Fruit fly (Drosophila melanogaster) whole organism, embryonic: ENCODE data around the gene NijB.

Source experiments
- Aef1 ChIP-seq: fragments of 200-800 bp; sonication (Bioruptor generic); IDR thresholded peaks from 3 replicates; pipeline ENCODE4 v1.3.6; 2022; ENCODE audit warnings: missing biosample characterization, missing genetic modification characterization
- Asciz ChIP-seq: fragments of 200-800 bp; sonication (Bioruptor generic); optimal IDR thresholded peaks from 2 replicates; lab custom pipeline; 2017; ENCODE audit warnings: missing biosample characterization, mild to moderate bottlenecking, missing genetic modification characterization, missing genetic modification reagents
- Bteb2 ChIP-seq: fragments of 200-800 bp; sonication (Bioruptor generic); optimal IDR thresholded peaks from 2 replicates; lab custom pipeline; 2016; ENCODE audit warnings: missing biosample characterization, missing genetic modification characterization
- CG10431 ChIP-seq: fragments of 200-800 bp; sonication (Bioruptor generic); optimal IDR thresholded peaks from 3 replicates; lab custom pipeline; 2018; ENCODE audit warnings: missing biosample characterization, mild to moderate bottlenecking, missing genetic modification characterization
- CG10959 ChIP-seq: fragments of 200-800 bp; sonication (Bioruptor generic); IDR thresholded peaks from 2 replicates; pipeline ENCODE4 v1.3.6; 2022; ENCODE audit warnings: missing biosample characterization, missing genetic modification characterization
- CG10979 ChIP-seq: fragments of 200-800 bp; sonication (Bioruptor generic); optimal IDR thresholded peaks from 2 replicates; lab custom pipeline; 2018; ENCODE audit warnings: missing biosample characterization, mild to moderate bottlenecking, missing genetic modification characterization, moderate library complexity
- CG11093 ChIP-seq: fragments of 200-800 bp; sonication (Bioruptor generic); IDR thresholded peaks from 3 replicates; pipeline ENCODE4 v1.3.6; 2022; ENCODE audit warnings: missing biosample characterization, missing genetic modification characterization
- CG12744 ChIP-seq: fragments of 200-800 bp; sonication (Bioruptor generic); optimal IDR thresholded peaks from 2 replicates; lab custom pipeline; 2016; ENCODE audit warnings: missing biosample characterization, missing genetic modification characterization
- CG12942 ChIP-seq: fragments of 200-800 bp; sonication (Bioruptor generic); optimal IDR thresholded peaks from 3 replicates; lab custom pipeline; 2016; ENCODE audit warnings: missing biosample characterization, missing genetic modification characterization
- CG14050 ChIP-seq: fragments of 200-800 bp; sonication (Bioruptor generic); IDR thresholded peaks from 3 replicates; pipeline ENCODE4 v1.3.6; 2022; ENCODE audit warnings: missing biosample characterization, missing genetic modification characterization
- CG1832 ChIP-seq: fragments of 200-800 bp; sonication (Bioruptor generic); optimal IDR thresholded peaks from 2 replicates; lab custom pipeline; 2017; ENCODE audit warnings: missing biosample characterization, mild to moderate bottlenecking, missing genetic modification characterization, inconsistent platforms
- CG42726 ChIP-seq: fragments of 200-800 bp; sonication (Bioruptor generic); IDR thresholded peaks from 2 replicates; pipeline ENCODE4 v1.3.6; 2022; ENCODE audit warnings: missing biosample characterization, missing genetic modification characterization; ENCODE audit not compliant: partially characterized antibody
- CG43689 ChIP-seq: fragments of 200-800 bp; sonication (Bioruptor generic); IDR thresholded peaks from 2 replicates; pipeline ENCODE4 v1.3.6; 2022; ENCODE audit warnings: missing biosample characterization, missing genetic modification characterization
- CG4854 ChIP-seq: fragments of 200-800 bp; sonication (Bioruptor generic); optimal IDR thresholded peaks from 2 replicates; lab custom pipeline; 2016; ENCODE audit warnings: missing biosample characterization, missing genetic modification characterization, inconsistent platforms
- CG8388 ChIP-seq: fragments of 200-800 bp; sonication (Bioruptor generic); optimal IDR thresholded peaks from 2 replicates; lab custom pipeline; 2019; ENCODE audit warnings: missing biosample characterization, mild to moderate bottlenecking, missing genetic modification characterization, moderate library complexity
- CG8944 ChIP-seq: fragments of 200-800 bp; sonication (Bioruptor generic); optimal IDR thresholded peaks from 3 replicates; lab custom pipeline; 2016; ENCODE audit warnings: missing biosample characterization, missing genetic modification characterization
- CG9797 ChIP-seq: fragments of 200-800 bp; sonication (Bioruptor generic); optimal IDR thresholded peaks from 3 replicates; lab custom pipeline; 2018; ENCODE audit warnings: missing biosample characterization, mild to moderate bottlenecking, missing genetic modification characterization
- CHES-1-like ChIP-seq: fragments of 200-800 bp; sonication (Bioruptor generic); optimal IDR thresholded peaks from 2 replicates; lab custom pipeline; 2016; ENCODE audit warnings: missing biosample characterization, missing genetic modification characterization
- CTCF ChIP-seq: fragments of 200-800 bp; sonication (Bioruptor generic); optimal IDR thresholded peaks from 2 replicates; lab custom pipeline; 2017; ENCODE audit warnings: missing biosample characterization, mild to moderate bottlenecking, missing genetic modification characterization, moderate library complexity
- Camta ChIP-seq: fragments of 200-800 bp; sonication (Bioruptor generic); optimal IDR thresholded peaks from 2 replicates; lab custom pipeline; 2016; ENCODE audit warnings: missing biosample characterization, missing genetic modification characterization
- Dbx ChIP-seq: fragments of 200-800 bp; sonication (Bioruptor generic); IDR thresholded peaks from 3 replicates; pipeline ENCODE4 v1.3.6; 2022; ENCODE audit warnings: missing biosample characterization, missing genetic modification characterization
- Dll ChIP-seq: fragments of 200-800 bp; sonication (Bioruptor generic); IDR thresholded peaks from 4 replicates; pipeline ENCODE4 v1.3.6; 2022; ENCODE audit warnings: missing biosample characterization, missing genetic modification characterization; ENCODE audit not compliant: partially characterized antibody
- Dref ChIP-seq: fragments of 200-800 bp; sonication (Bioruptor generic); IDR thresholded peaks from 2 replicates; pipeline ENCODE4 v1.3.6; 2022; ENCODE audit warnings: missing biosample characterization, missing genetic modification characterization
- Eip74EF ChIP-seq, 2 experiments: fragments of 200-800 bp in 1 of 2; fragments of >200 bp in 1 of 2; sonication (Bioruptor generic) in 1 of 2; optimal IDR thresholded peaks; 2 replicates each; lab custom pipeline; 2017 to 2019; ENCODE audit warnings: missing biosample characterization in 2 of 2, missing genetic modification characterization in 2 of 2, mild to moderate bottlenecking in 1 of 2, moderate library complexity in 1 of 2
- Fer3 ChIP-seq: fragments of 200-800 bp; sonication (Bioruptor generic); optimal IDR thresholded peaks from 2 replicates; lab custom pipeline; 2018; ENCODE audit warnings: missing biosample characterization, mild to moderate bottlenecking, missing genetic modification characterization, moderate library complexity
- GATAe ChIP-seq: fragments of 200-800 bp; sonication (Bioruptor generic); conservative IDR thresholded peaks from 2 replicates; pipeline ENCODE4 v1.3.6; 2022; ENCODE audit warnings: missing biosample characterization, missing genetic modification characterization
- HmgZ ChIP-seq: fragments of 200-800 bp; sonication (Bioruptor generic); optimal IDR thresholded peaks from 2 replicates; lab custom pipeline; 2018; ENCODE audit warnings: missing biosample characterization, mild to moderate bottlenecking, missing genetic modification characterization
- Med ChIP-seq: fragments of 200-800 bp; sonication (Bioruptor generic); peaks from one replicate; lab custom pipeline; 2016; ENCODE audit warnings: missing biosample characterization, missing genetic modification characterization, mild to moderate bottlenecking, inconsistent platforms, moderate library complexity
- Mrtf ChIP-seq: fragments of 200-800 bp; sonication (Bioruptor generic); IDR thresholded peaks from 3 replicates; pipeline ENCODE4 v1.3.6; 2022; ENCODE audit warnings: missing biosample characterization, missing genetic modification characterization
- Oli ChIP-seq: fragments of 200-800 bp; sonication (Bioruptor generic); optimal IDR thresholded peaks from 2 replicates; lab custom pipeline; 2018; ENCODE audit warnings: missing biosample characterization, mild to moderate bottlenecking, missing genetic modification characterization, moderate library complexity
- PHDP ChIP-seq: fragments of 200-800 bp; sonication (Bioruptor generic); optimal IDR thresholded peaks from 3 replicates; lab custom pipeline; 2018; ENCODE audit warnings: missing biosample characterization, mild to moderate bottlenecking, missing genetic modification characterization, moderate library complexity
- Rfx ChIP-seq: fragments of 200-800 bp; sonication (Bioruptor generic); IDR thresholded peaks from 2 replicates; pipeline ENCODE4 v1.3.6; 2022; ENCODE audit warnings: missing biosample characterization, missing genetic modification characterization
- Sin3A ChIP-seq: fragments of >200 bp; optimal IDR thresholded peaks from 2 replicates; lab custom pipeline; 2018
- ap ChIP-seq: fragments of 200-800 bp; sonication (Bioruptor generic); IDR thresholded peaks from 2 replicates; pipeline ENCODE4 v1.3.6; 2022; ENCODE audit warnings: missing biosample characterization, missing genetic modification characterization
- cas ChIP-seq: fragments of 200-800 bp; sonication (Bioruptor generic); IDR thresholded peaks from 2 replicates; pipeline ENCODE4 v1.3.6; 2022; ENCODE audit warnings: missing biosample characterization, missing genetic modification characterization
- chif ChIP-seq, 2 experiments: fragments of 200-800 bp; sonication (Bioruptor generic); optimal IDR thresholded peaks; 3 replicates each; lab custom pipeline; 2016; ENCODE audit warnings: missing biosample characterization in 2 of 2, missing genetic modification characterization in 2 of 2
- crp ChIP-seq, 2 experiments: fragments of 200-800 bp; sonication (Bioruptor generic); optimal IDR thresholded peaks; 2 replicates in 1 of 2; 3 replicates in 1 of 2; lab custom pipeline; 2017; ENCODE audit warnings: missing biosample characterization in 2 of 2, missing genetic modification characterization in 2 of 2, mild to moderate bottlenecking in 1 of 2, moderate library complexity in 1 of 2
- ewg ChIP-seq: fragments of 200-800 bp; sonication (Bioruptor generic); optimal IDR thresholded peaks from 3 replicates; lab custom pipeline; 2017; ENCODE audit warnings: mild to moderate bottlenecking, missing biosample characterization, missing genetic modification reagents, missing genetic modification characterization
- fd96Cb ChIP-seq: fragments of 200-800 bp; sonication (Bioruptor generic); optimal IDR thresholded peaks from 2 replicates; lab custom pipeline; 2018; ENCODE audit warnings: missing biosample characterization, mild to moderate bottlenecking, missing genetic modification characterization, moderate library complexity
- fu2 ChIP-seq: fragments of 200-800 bp; sonication (Bioruptor generic); optimal IDR thresholded peaks from 2 replicates; lab custom pipeline; 2016; ENCODE audit warnings: missing biosample characterization, missing genetic modification characterization
- her ChIP-seq: fragments of 200-800 bp; sonication (Bioruptor generic); optimal IDR thresholded peaks from 2 replicates; lab custom pipeline; 2016; ENCODE audit warnings: missing biosample characterization, missing genetic modification characterization
- hkb ChIP-seq, 2 experiments: fragments of 200-800 bp in 1 of 2; fragments of >200 bp in 1 of 2; sonication (Bioruptor generic) in 1 of 2; IDR thresholded peaks in 1 of 2; optimal IDR thresholded peaks in 1 of 2; 2 replicates each; pipeline versions ENCODE4 v1.3.6 to Lab custom; 2017 to 2022; ENCODE audit warnings: missing biosample characterization in 1 of 2, missing genetic modification characterization in 1 of 2
- nerfin-1 ChIP-seq: fragments of 200-800 bp; sonication (Bioruptor generic); optimal IDR thresholded peaks from 3 replicates; lab custom pipeline; 2019; ENCODE audit warnings: missing biosample characterization, mild to moderate bottlenecking, missing genetic modification characterization, moderate library complexity
- phol ChIP-seq: fragments of 200-800 bp; sonication (Bioruptor generic); optimal IDR thresholded peaks from 3 replicates; lab custom pipeline; 2018; ENCODE audit warnings: missing biosample characterization, mild to moderate bottlenecking, missing genetic modification characterization, moderate library complexity
- psq ChIP-seq: fragments of 200-800 bp; sonication (Bioruptor generic); optimal IDR thresholded peaks from 2 replicates; lab custom pipeline; 2017; ENCODE audit warnings: missing biosample characterization, missing genetic modification characterization
- row ChIP-seq: fragments of 200-800 bp; sonication (Bioruptor generic); IDR thresholded peaks from 3 replicates; pipeline ENCODE4 v1.3.6; 2022; ENCODE audit warnings: missing biosample characterization, missing genetic modification characterization
- run ChIP-seq: fragments of 200-800 bp; sonication (Bioruptor generic); optimal IDR thresholded peaks from 3 replicates; lab custom pipeline; 2018; ENCODE audit warnings: missing biosample characterization, mild to moderate bottlenecking, missing genetic modification characterization
- sima ChIP-seq: fragments of 200-800 bp; sonication (Bioruptor generic); optimal IDR thresholded peaks from 2 replicates; lab custom pipeline; 2016; ENCODE audit warnings: missing biosample characterization, missing genetic modification characterization
- tup ChIP-seq: fragments of 200-800 bp; sonication (Bioruptor generic); optimal IDR thresholded peaks from 2 replicates; lab custom pipeline; 2016; ENCODE audit warnings: missing biosample characterization, mild to moderate bottlenecking, missing genetic modification characterization, moderate library complexity
- wek ChIP-seq: fragments of 200-800 bp; sonication (Bioruptor generic); optimal IDR thresholded peaks from 3 replicates; lab custom pipeline; 2018; ENCODE audit warnings: missing biosample characterization, mild to moderate bottlenecking, missing genetic modification characterization, moderate library complexity
- zen ChIP-seq: fragments of 200-800 bp; sonication (Bioruptor generic); optimal IDR thresholded peaks from 3 replicates; lab custom pipeline; 2018; ENCODE audit warnings: missing biosample characterization, mild to moderate bottlenecking, missing genetic modification characterization, moderate library complexity
- zfh1 ChIP-seq: fragments of 200-800 bp; sonication (Bioruptor generic); IDR thresholded peaks from 3 replicates; pipeline ENCODE4 v1.3.6; 2022; ENCODE audit warnings: missing biosample characterization, missing genetic modification characterization

NijB gene

dm6 chr3L:18901411-18901810 is 9.2 kb downstream of the NijB start, which contains the start of the genes arx and CG6843 (continued):
- TF ChIP-seq CG10979, result peak; percentile 9
- no peak for TF ChIP-seq chif (GFP tag; optimal IDR thresholded peaks at IDR 0.05; lab: Kevin White, UChicago)
- TF ChIP-seq wek (GFP tag; lab: Kevin White, UChicago), result no peak
- peak; percentile 62 for TF ChIP-seq HmgZ
- TF ChIP-seq CG43689 (GFP tag; lab: Robert Waterston, UW), result no peak
- no peak for TF ChIP-seq ap
- peak; percentile 86 for TF ChIP-seq Dref (GFP tag; lab: Robert Waterston, UW)
- TF ChIP-seq CG14050 (GFP tag; lab: Robert Waterston, UW), result no peak
- peak; percentile 17; the same call in 1 of the 3 replicates for TF ChIP-seq row
- peak; percentile 58 for TF ChIP-seq Sin3A
- no peak for TF ChIP-seq CG10431 (GFP tag; lab: Kevin White, UChicago)
- TF ChIP-seq Rfx (GFP tag; lab: Robert Waterston, UW), result no peak
- TF ChIP-seq CHES-1-like (GFP tag; lab: Kevin White, UChicago), result peak; percentile 40
- peak; percentile 41 for TF ChIP-seq phol (tag; lab: Kevin White, UChicago)
- no peak for TF ChIP-seq Fer3
- TF ChIP-seq Aef1 (GFP tag; lab: Robert Waterston, UW), result no peak
- no peak for TF ChIP-seq fd96Cb (tag; lab: Kevin White, UChicago)
- TF ChIP-seq CG11093 (GFP tag; lab: Robert Waterston, UW), result no peak
- no peak for TF ChIP-seq fu2
- TF ChIP-seq CG42726 (GFP tag; lab: Robert Waterston, UW), result peak; percentile 80; the same call in 1 of the 2 replicates
- TF ChIP-seq hkb (optimal IDR thresholded peaks at IDR 0.05; lab: Kevin White, UChicago), result no peak
- TF ChIP-seq hkb (GFP tag; IDR thresholded peaks at IDR 0.05; lab: Robert Waterston, UW), result no peak
- TF ChIP-seq cas, result no peak
- no peak for TF ChIP-seq CG12942
- no peak for TF ChIP-seq nerfin-1 (tag; lab: Kevin White, UChicago)
- TF ChIP-seq Dbx, result no peak
- no peak for TF ChIP-seq zen (tag; lab: Kevin White, UChicago)
- TF ChIP-seq sima (GFP tag; lab: Kevin White, UChicago), result no peak
- TF ChIP-seq CG8944 (GFP tag; lab: Kevin White, UChicago), result no peak
- no peak for TF ChIP-seq ewg (GFP tag; lab: Kevin White, UChicago)
- TF ChIP-seq CG1832 (GFP tag; lab: Kevin White, UChicago), result no peak
- no peak for TF ChIP-seq CG4854 (GFP tag; lab: Kevin White, UChicago)
- peak; percentile 39 for TF ChIP-seq psq (GFP tag; lab: Kevin White, UChicago)
- TF ChIP-seq Oli (tag; lab: Kevin White, UChicago), result no peak
- TF ChIP-seq tup, result no peak
- no peak for TF ChIP-seq CG8388 (GFP tag; lab: Kevin White, UChicago)
- peak in 1 of 2 experiments; percentile 35 for TF ChIP-seq crp (GFP tag; optimal IDR thresholded peaks at IDR 0.05; lab: Kevin White, UChicago)
- no peak for TF ChIP-seq PHDP (tag; lab: Kevin White, UChicago)
- no peak for TF ChIP-seq GATAe (GFP tag; lab: Robert Waterston, UW)
- no peak for TF ChIP-seq run
- TF ChIP-seq Mrtf (GFP tag; lab: Robert Waterston, UW), result no peak
- TF ChIP-seq CG10959, result no peak
- no peak for TF ChIP-seq zfh1 (GFP tag; lab: Robert Waterston, UW)
- no peak for TF ChIP-seq CG12744
- TF ChIP-seq CG9797 (GFP tag; lab: Kevin White, UChicago), result no peak
- no peak for TF ChIP-seq Asciz (GFP tag; lab: Kevin White, UChicago)
- no peak for TF ChIP-seq Eip74EF (GFP tag; optimal IDR thresholded peaks at IDR 0.05; lab: Kevin White, UChicago)
- TF ChIP-seq Dll, result peak; percentile 92
- no peak for TF ChIP-seq Bteb2 (GFP tag; lab: Kevin White, UChicago)
- peak; percentile 74 for TF ChIP-seq Med
- no peak for TF ChIP-seq Camta (GFP tag; lab: Kevin White, UChicago)
- no peak for TF ChIP-seq her (GFP tag; lab: Kevin White, UChicago)
- peak; percentile 4 for TF ChIP-seq CTCF (GFP tag; lab: Kevin White, UChicago)
